Worm (Caenorhabditis elegans) whole organism, late embryonic: ENCODE measurements around the gene ceh-22.

Experiments used
- C08G9.2 ChIP-seq: sonication (generic microtip); optimal IDR thresholded peaks from 2 replicates; lab custom pipeline; 2016; ENCODE audit warnings: mild to moderate bottlenecking, missing genetic modification characterization, moderate library complexity, missing compliant biosample characterization
- C38D4.7 ChIP-seq: fragments of 200-800 bp; sonication (Bioruptor generic); optimal IDR thresholded peaks from 2 replicates; lab custom pipeline; 2018; ENCODE audit warnings: mild to moderate bottlenecking, missing genetic modification characterization, moderate library complexity, missing compliant biosample characterization
- F13H6.1 ChIP-seq: sonication (generic microtip); optimal IDR thresholded peaks from 2 replicates; lab custom pipeline; 2016; ENCODE audit warnings: missing genetic modification characterization, missing compliant biosample characterization
- K09A11.1 ChIP-seq: sonication (generic microtip); optimal IDR thresholded peaks from 2 replicates; lab custom pipeline; 2017; ENCODE audit warnings: antibody characterized with exemption, mild to moderate bottlenecking, missing genetic modification characterization, missing compliant biosample characterization; ENCODE audit not compliant: insufficient read depth
- ahr-1 ChIP-seq: sonication (generic microtip); optimal IDR thresholded peaks from 2 replicates; lab custom pipeline; 2016; ENCODE audit warnings: missing genetic modification characterization, missing compliant biosample characterization
- ceh-14 ChIP-seq: sonication (generic microtip); optimal IDR thresholded peaks from 2 replicates; lab custom pipeline; 2016; ENCODE audit warnings: missing genotype, missing genetic modification characterization, missing compliant biosample characterization
- ceh-2 ChIP-seq: sonication (generic microtip); optimal IDR thresholded peaks from 2 replicates; lab custom pipeline; 2016; ENCODE audit warnings: missing genotype, missing genetic modification characterization, missing compliant biosample characterization
- ceh-24 ChIP-seq: sonication (generic microtip); optimal IDR thresholded peaks from 2 replicates; lab custom pipeline; 2016; ENCODE audit warnings: mild to moderate bottlenecking, missing genetic modification characterization, missing compliant biosample characterization
- ceh-30 ChIP-seq: fragments of 150-350 bp; optimal IDR thresholded peaks from 2 replicates; lab custom pipeline; 2014; ENCODE audit warnings: missing biosample characterization, missing genetic modification characterization
- ceh-31 ChIP-seq: sonication (generic microtip); optimal IDR thresholded peaks from 2 replicates; lab custom pipeline; 2016; ENCODE audit warnings: missing genetic modification characterization, missing compliant biosample characterization
- ceh-45 ChIP-seq: fragments of 200-800 bp; sonication (Bioruptor generic); IDR thresholded peaks from 2 replicates; pipeline ENCODE4 v1.3.6; 2022; ENCODE audit warnings: missing genetic modification reagents, missing genetic modification characterization, missing compliant biosample characterization
- ceh-48 ChIP-seq: sonication (generic microtip); optimal IDR thresholded peaks from 2 replicates; lab custom pipeline; 2016; ENCODE audit warnings: missing genetic modification characterization, inconsistent platforms, missing compliant biosample characterization
- dmd-4 ChIP-seq: sonication (generic microtip); optimal IDR thresholded peaks from 2 replicates; lab custom pipeline; 2016; ENCODE audit warnings: borderline replicate concordance, missing genetic modification characterization, missing compliant biosample characterization
- elt-4 ChIP-seq: sonication (generic microtip); optimal IDR thresholded peaks from 2 replicates; lab custom pipeline; 2016; ENCODE audit warnings: missing genetic modification characterization, missing compliant biosample characterization
- ets-4 ChIP-seq: sonication (generic microtip); optimal IDR thresholded peaks from 2 replicates; lab custom pipeline; 2016; ENCODE audit warnings: missing genetic modification characterization, missing compliant biosample characterization
- eyg-1 ChIP-seq: sonication (generic microtip); optimal IDR thresholded peaks from 2 replicates; lab custom pipeline; 2016; ENCODE audit warnings: missing genotype, missing genetic modification characterization, missing compliant biosample characterization
- fkh-10 ChIP-seq: fragments of 150-350 bp; optimal IDR thresholded peaks from 2 replicates; lab custom pipeline; 2014; ENCODE audit warnings: missing biosample characterization, missing genetic modification reagents, missing genetic modification characterization
- fkh-6 ChIP-seq: sonication (generic microtip); optimal IDR thresholded peaks from 2 replicates; lab custom pipeline; 2016; ENCODE audit warnings: missing genetic modification characterization, missing compliant biosample characterization
- hlh-13 ChIP-seq: fragments of 200-800 bp; sonication (Bioruptor generic); optimal IDR thresholded peaks from 2 replicates; lab custom pipeline; 2018; ENCODE audit warnings: mild to moderate bottlenecking, missing genetic modification characterization, missing compliant biosample characterization
- hlh-30 ChIP-seq: sonication (generic microtip); optimal IDR thresholded peaks from 2 replicates; lab custom pipeline; 2017; ENCODE audit warnings: antibody characterized with exemption, missing genetic modification characterization, missing compliant biosample characterization; ENCODE audit not compliant: insufficient read depth
- lin-11 ChIP-seq: fragments of 200-800 bp; sonication (Bioruptor generic); optimal IDR thresholded peaks from 2 replicates; lab custom pipeline; 2018; ENCODE audit warnings: mild to moderate bottlenecking, missing genetic modification characterization, missing compliant biosample characterization
- mec-3 ChIP-seq: sonication (generic microtip); optimal IDR thresholded peaks from 2 replicates; lab custom pipeline; 2016; ENCODE audit warnings: borderline replicate concordance, missing genetic modification characterization, missing compliant biosample characterization
- npax-4 ChIP-seq: sonication (generic microtip); optimal IDR thresholded peaks from 2 replicates; lab custom pipeline; 2016; ENCODE audit warnings: missing genetic modification characterization, missing compliant biosample characterization
- odd-2 ChIP-seq: sonication (generic microtip); optimal IDR thresholded peaks from 2 replicates; lab custom pipeline; 2017; ENCODE audit warnings: antibody characterized with exemption, mild to moderate bottlenecking, missing genetic modification characterization, missing compliant biosample characterization
- pag-3 ChIP-seq: sonication (generic microtip); optimal IDR thresholded peaks from 2 replicates; lab custom pipeline; 2016; ENCODE audit warnings: missing compliant biosample characterization, missing genetic modification characterization, borderline replicate concordance
- pax-1 ChIP-seq: fragments of 150-350 bp; optimal IDR thresholded peaks from 2 replicates; lab custom pipeline; 2014; ENCODE audit warnings: missing biosample characterization, missing genetic modification characterization
- pha-2 ChIP-seq: sonication (generic microtip); optimal IDR thresholded peaks from 2 replicates; lab custom pipeline; 2017; ENCODE audit warnings: mild to moderate bottlenecking, missing genetic modification characterization, missing compliant biosample characterization
- pqm-1 ChIP-seq: sonication (generic microtip); optimal IDR thresholded peaks from 2 replicates; lab custom pipeline; 2016; ENCODE audit warnings: missing genetic modification characterization, missing compliant biosample characterization
- pros-1 ChIP-seq: fragments of 150-350 bp; optimal IDR thresholded peaks from 2 replicates; lab custom pipeline; 2014; ENCODE audit warnings: missing biosample characterization, missing genetic modification reagents, missing genetic modification characterization
- sdc-2 ChIP-seq: sonication (generic microtip); optimal IDR thresholded peaks from 2 replicates; lab custom pipeline; 2016; ENCODE audit warnings: missing genotype, missing genetic modification characterization, missing compliant biosample characterization
- sox-2 ChIP-seq: fragments of 200-800 bp; sonication (Bioruptor generic); IDR thresholded peaks from 2 replicates; pipeline ENCODE4 v1.3.6; 2022; ENCODE audit warnings: missing genetic modification reagents, missing genetic modification characterization, missing compliant biosample characterization
- tbx-2 ChIP-seq: sonication (generic microtip); optimal IDR thresholded peaks from 2 replicates; lab custom pipeline; 2016; ENCODE audit warnings: missing genetic modification characterization, missing compliant biosample characterization
- tbx-7 ChIP-seq: sonication (generic microtip); optimal IDR thresholded peaks from 2 replicates; lab custom pipeline; 2016; ENCODE audit warnings: missing genotype, missing genetic modification characterization, missing compliant biosample characterization
- unc-3 ChIP-seq, 2 experiments: fragments of 200-800 bp in 1 of 2; sonication (Bioruptor generic) in 1 of 2; sonication (generic microtip) in 1 of 2; conservative IDR thresholded peaks in 1 of 2; optimal IDR thresholded peaks in 1 of 2; 2 replicates each; pipeline versions ENCODE4 v1.3.6 to Lab custom; 2016 to 2022; ENCODE audit warnings: missing compliant biosample characterization in 2 of 2, missing genetic modification characterization in 2 of 2, missing genetic modification reagents in 1 of 2
- unc-55 ChIP-seq: sonication (generic microtip); optimal IDR thresholded peaks from 2 replicates; lab custom pipeline; 2017; ENCODE audit warnings: missing biosample characterization, missing genetic modification reagents, missing genetic modification characterization
- zip-5 ChIP-seq: sonication (generic microtip); optimal IDR thresholded peaks from 2 replicates; lab custom pipeline; 2016; ENCODE audit warnings: missing genetic modification characterization, missing compliant biosample characterization
- ztf-16 ChIP-seq: sonication (generic microtip); optimal IDR thresholded peaks from 2 replicates; lab custom pipeline; 2017; ENCODE audit warnings: missing genetic modification characterization, missing compliant biosample characterization

ceh-22 gene

DNA sequence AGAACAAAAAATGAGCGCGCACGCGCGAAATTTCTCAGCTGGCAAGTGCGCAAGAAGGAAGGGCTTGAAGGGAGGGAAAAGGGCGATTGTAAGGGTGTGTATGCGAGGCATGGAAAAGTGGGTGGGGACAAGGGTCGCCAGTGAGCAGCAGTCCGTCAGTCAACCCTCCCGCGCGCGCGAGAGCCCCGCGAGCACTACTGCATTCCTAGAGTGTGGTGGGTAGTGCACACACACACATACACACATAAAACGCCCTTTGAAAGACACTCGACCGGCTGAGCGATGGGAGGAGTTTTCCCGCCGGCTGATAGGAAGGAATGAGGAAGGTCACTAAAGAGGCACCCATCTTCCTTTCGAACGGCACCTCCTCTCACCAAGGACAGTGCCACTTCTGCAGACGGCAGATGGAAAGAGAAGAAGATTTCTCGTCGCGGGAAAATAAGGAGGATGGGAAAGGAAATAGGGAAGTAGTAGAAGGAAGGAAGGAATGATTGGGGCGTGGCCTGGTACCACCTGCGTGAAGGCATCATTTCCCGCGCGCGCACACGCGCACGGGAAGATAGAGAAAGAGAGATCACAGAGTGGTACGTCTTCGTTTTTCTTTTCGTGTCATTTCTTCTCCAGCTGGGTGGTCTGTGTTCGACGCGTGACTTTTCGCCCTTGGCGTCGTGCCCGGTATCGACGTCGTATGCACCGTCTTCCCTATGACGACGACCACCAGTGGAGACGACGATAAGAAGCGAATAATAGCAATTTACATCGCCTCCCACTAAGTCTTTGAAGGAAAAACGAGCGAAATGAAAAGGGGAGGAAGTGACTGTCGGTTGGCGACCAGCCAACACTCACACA lies 45.4 kb downstream of the ceh-22 start (continued):
- TF ChIP-seq ceh-14, result peak; percentile 29
- TF ChIP-seq pag-3, result peak; percentile 26
- no peak for TF ChIP-seq lin-11 (tag; lab: Kevin White, UChicago)
- peak; percentile 63 for TF ChIP-seq tbx-2 (tag; lab: Kevin White, UChicago)
- peak; percentile 8 for TF ChIP-seq ceh-31 (tag; lab: Kevin White, UChicago)
- TF ChIP-seq fkh-6 (tag; lab: Kevin White, UChicago), result peak; percentile 61
- peak; percentile 45 for TF ChIP-seq eyg-1 (tag; lab: Kevin White, UChicago)
- TF ChIP-seq mec-3 (tag; lab: Kevin White, UChicago), result no peak
- TF ChIP-seq ceh-48 (tag; lab: Kevin White, UChicago), result no peak
- peak; percentile 27 for TF ChIP-seq ztf-16
- no peak for TF ChIP-seq tbx-7 (tag; lab: Kevin White, UChicago)
- no peak for TF ChIP-seq sdc-2
- no peak for TF ChIP-seq unc-3 (GFP tag; conservative IDR thresholded peaks at IDR 0.05; lab: Robert Waterston, UW)
- no peak for TF ChIP-seq unc-3 (tag; optimal IDR thresholded peaks at IDR 0.05; lab: Kevin White, UChicago)
- TF ChIP-seq ceh-45 (GFP tag; lab: Robert Waterston, UW), result no peak
- TF ChIP-seq pros-1 (tag; lab: Kevin White, UChicago), result no peak
- TF ChIP-seq ets-4, result no peak
- TF ChIP-seq C08G9.2 (tag; lab: Kevin White, UChicago), result peak; percentile 1
- no peak for TF ChIP-seq pax-1 (tag; lab: Kevin White, UChicago)
- peak; percentile 23 for TF ChIP-seq ceh-2 (tag; lab: Kevin White, UChicago)
- no peak for TF ChIP-seq ahr-1 (tag; lab: Kevin White, UChicago)
- TF ChIP-seq odd-2 (tag; lab: Kevin White, UChicago), result no peak
- TF ChIP-seq fkh-10 (GFP tag; lab: Kevin White, UChicago), result no peak
- TF ChIP-seq pqm-1, result no peak
- no peak for TF ChIP-seq unc-55 (GFP tag; lab: Kevin White, UChicago)
- peak; percentile 56 for TF ChIP-seq pha-2
- TF ChIP-seq C38D4.7 (GFP tag; lab: Kevin White, UChicago), result peak; percentile 29
- TF ChIP-seq dmd-4 (tag; lab: Kevin White, UChicago), result no peak
- no peak for TF ChIP-seq npax-4 (tag; lab: Kevin White, UChicago)
- TF ChIP-seq ceh-30, result no peak

DNA sequence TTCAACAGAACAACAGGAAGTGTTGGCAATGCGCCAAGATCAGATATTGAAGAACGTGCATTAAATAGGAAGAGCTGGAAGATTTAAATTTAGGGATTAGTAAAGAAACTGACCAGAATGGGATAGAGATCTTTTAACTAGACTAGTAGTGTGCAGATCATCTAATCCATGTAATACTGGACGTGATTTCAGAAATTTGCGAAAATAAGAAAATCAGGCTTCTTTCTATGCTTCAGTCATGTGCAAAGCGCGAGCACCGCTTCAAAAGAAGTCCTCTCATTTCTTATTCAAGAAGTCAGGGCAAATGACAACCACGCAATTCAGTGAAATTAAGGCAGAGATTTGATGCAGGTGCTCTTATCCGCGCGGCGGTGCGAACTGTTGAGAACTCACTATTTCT lies 46.3 kb downstream of the ceh-22 start:
- TF ChIP-seq K09A11.1, result no peak
- TF ChIP-seq ceh-24 (tag; lab: Kevin White, UChicago), result no peak
- no peak for TF ChIP-seq sox-2 (GFP tag; lab: Robert Waterston, UW)
- no peak for TF ChIP-seq odd-2 (tag; lab: Kevin White, UChicago)
- TF ChIP-seq hlh-30 (tag; lab: Kevin White, UChicago), result no peak
- no peak for TF ChIP-seq fkh-10 (GFP tag; lab: Kevin White, UChicago)
- TF ChIP-seq elt-4 (tag; lab: Kevin White, UChicago), result no peak
- TF ChIP-seq F13H6.1 (tag; lab: Kevin White, UChicago), result no peak
- TF ChIP-seq ceh-2 (tag; lab: Kevin White, UChicago), result no peak
- TF ChIP-seq zip-5 (tag; lab: Kevin White, UChicago), result no peak
- no peak for TF ChIP-seq hlh-13 (GFP tag; lab: Kevin White, UChicago)
- TF ChIP-seq, all 69 proteins: peak for 0
